Worm (Caenorhabditis elegans) whole organism, L1 larva: Measurements from ENCODE around the gene srj-55.

ENCODE experiments used
- C16A3.4 ChIP-seq: fragments of 150-350 bp; optimal IDR thresholded peaks from 2 replicates; lab custom pipeline; 2014; ENCODE audit warnings: missing biosample characterization, missing genetic modification characterization
- C34B4.2 ChIP-seq: sonication (generic microtip); optimal IDR thresholded peaks from 2 replicates; lab custom pipeline; 2017; ENCODE audit warnings: mild to moderate bottlenecking, missing genetic modification characterization, missing compliant biosample characterization
- F16B12.6 ChIP-seq: fragments of 150-350 bp; optimal IDR thresholded peaks from 2 replicates; lab custom pipeline; 2014; ENCODE audit warnings: missing biosample characterization, missing genetic modification characterization
- ama-1 ChIP-seq: fragments of 150-350 bp; optimal IDR thresholded peaks from 2 replicates; lab custom pipeline; 2014
- ceh-8 ChIP-seq: fragments of 200-800 bp; sonication (Bioruptor generic); optimal IDR thresholded peaks from 2 replicates; lab custom pipeline; 2018; ENCODE audit warnings: mild to moderate bottlenecking, missing genetic modification characterization, moderate library complexity, missing compliant biosample characterization
- ces-1 ChIP-seq: fragments of 150-350 bp; optimal IDR thresholded peaks from 2 replicates; lab custom pipeline; 2014; ENCODE audit warnings: missing biosample characterization, missing genetic modification reagents, missing genetic modification characterization
- dpl-1 ChIP-seq, 3 experiments: fragments of 150-350 bp in 2 of 3; sonication (generic microtip) in 1 of 3; optimal IDR thresholded peaks; 2 replicates each; lab custom pipeline; 2014 to 2017; ENCODE audit warnings: missing biosample characterization in 3 of 3, missing genetic modification characterization in 3 of 3, missing genetic modification reagents in 3 of 3
- efl-1 ChIP-seq, 4 experiments: fragments of 150-350 bp; optimal IDR thresholded peaks in 3 of 4; peaks in 1 of 4; 1 replicate in 1 of 4; 2 replicates in 3 of 4; lab custom pipeline; 2014; ENCODE audit warnings: missing biosample characterization in 2 of 4, missing genetic modification characterization in 2 of 4, missing genetic modification reagents in 2 of 4
- elt-2 ChIP-seq: sonication (generic microtip); optimal IDR thresholded peaks from 2 replicates; lab custom pipeline; 2016; ENCODE audit warnings: missing genetic modification characterization, mild to moderate bottlenecking, inconsistent platforms, missing compliant biosample characterization, missing genetic modification reagents
- ets-5 ChIP-seq: fragments of 200-800 bp; sonication (Bioruptor generic); IDR thresholded peaks from 2 replicates; pipeline ENCODE4 v1.3.6; 2022; ENCODE audit warnings: missing genetic modification characterization, missing compliant biosample characterization
- grh-1 ChIP-seq: fragments of 200-800 bp; sonication (Bioruptor generic); IDR thresholded peaks from 2 replicates; pipeline ENCODE4 v1.3.6; 2022; ENCODE audit warnings: missing genetic modification reagents, missing genetic modification characterization, missing compliant biosample characterization
- hlh-17 ChIP-seq: fragments of 200-800 bp; sonication (Bioruptor generic); optimal IDR thresholded peaks from 2 replicates; lab custom pipeline; 2018; ENCODE audit warnings: missing genetic modification characterization, mild to moderate bottlenecking, missing compliant biosample characterization, moderate library complexity, borderline replicate concordance
- hlh-4 ChIP-seq: sonication (generic microtip); optimal IDR thresholded peaks from 2 replicates; lab custom pipeline; 2016; ENCODE audit warnings: mild to moderate bottlenecking, missing genetic modification characterization, missing compliant biosample characterization
- hpl-2 ChIP-seq: fragments of 150-350 bp; optimal IDR thresholded peaks from 2 replicates; lab custom pipeline; 2014; ENCODE audit warnings: missing biosample characterization, missing genetic modification reagents, missing genetic modification characterization
- lir-3 ChIP-seq: sonication (generic microtip); optimal IDR thresholded peaks from 2 replicates; lab custom pipeline; 2016; ENCODE audit warnings: mild to moderate bottlenecking, missing genetic modification characterization, moderate library complexity, missing compliant biosample characterization; ENCODE audit not compliant: poor library complexity
- nhr-11 ChIP-seq: fragments of 150-350 bp; optimal IDR thresholded peaks from 2 replicates; lab custom pipeline; 2014; ENCODE audit warnings: missing biosample characterization, missing genetic modification characterization
- nhr-12 ChIP-seq: sonication (generic microtip); optimal IDR thresholded peaks from 2 replicates; lab custom pipeline; 2017; ENCODE audit warnings: missing biosample characterization, missing genetic modification characterization
- nhr-19 ChIP-seq: fragments of 200-800 bp; sonication (Bioruptor generic); conservative IDR thresholded peaks from 2 replicates; pipeline ENCODE4 v1.3.6; 2022; ENCODE audit warnings: missing genetic modification characterization, missing compliant biosample characterization
- nhr-47 ChIP-seq: sonication (generic microtip); optimal IDR thresholded peaks from 2 replicates; lab custom pipeline; 2016; ENCODE audit warnings: mild to moderate bottlenecking, missing genetic modification characterization, moderate library complexity, missing compliant biosample characterization
- nhr-71 ChIP-seq: sonication (generic microtip); optimal IDR thresholded peaks from 2 replicates; lab custom pipeline; 2016; ENCODE audit warnings: mild to moderate bottlenecking, missing genetic modification characterization, moderate library complexity, missing compliant biosample characterization
- nhr-77 ChIP-seq: fragments of 150-350 bp; optimal IDR thresholded peaks from 2 replicates; lab custom pipeline; 2014; ENCODE audit warnings: missing biosample characterization, missing genetic modification characterization
- nhr-85 ChIP-seq: sonication (generic microtip); peaks from one replicate; lab custom pipeline; 2016; ENCODE audit warnings: missing genetic modification characterization, inconsistent platforms, missing compliant biosample characterization
- nhr-90 ChIP-seq: sonication (generic microtip); optimal IDR thresholded peaks from 2 replicates; lab custom pipeline; 2016; ENCODE audit warnings: mild to moderate bottlenecking, missing genetic modification characterization, missing compliant biosample characterization; ENCODE audit not compliant: poor library complexity
- pqm-1 ChIP-seq: sonication (generic microtip); optimal IDR thresholded peaks from 3 replicates; lab custom pipeline; 2017; ENCODE audit warnings: missing biosample characterization, missing genetic modification characterization
- rnt-1 ChIP-seq: sonication (generic microtip); optimal IDR thresholded peaks from 2 replicates; lab custom pipeline; 2016; ENCODE audit warnings: mild to moderate bottlenecking, missing genetic modification characterization, moderate library complexity, missing compliant biosample characterization
- skn-1 ChIP-seq: fragments of 150-350 bp; optimal IDR thresholded peaks from 2 replicates; lab custom pipeline; 2014; ENCODE audit warnings: missing biosample characterization, missing genetic modification characterization
- sox-4 ChIP-seq: sonication (generic microtip); optimal IDR thresholded peaks from 2 replicates; lab custom pipeline; 2016; ENCODE audit warnings: missing genetic modification characterization, missing compliant biosample characterization
- sptf-1 ChIP-seq: fragments of 150-350 bp; optimal IDR thresholded peaks from 2 replicates; lab custom pipeline; 2014; ENCODE audit warnings: missing biosample characterization, missing genetic modification characterization
- swsn-7 ChIP-seq: sonication (generic microtip); optimal IDR thresholded peaks from 2 replicates; lab custom pipeline; 2016; ENCODE audit warnings: missing genetic modification characterization, missing compliant biosample characterization
- tbx-2 ChIP-seq: sonication (generic microtip); optimal IDR thresholded peaks from 2 replicates; lab custom pipeline; 2016; ENCODE audit warnings: missing genetic modification characterization, missing compliant biosample characterization
- tlp-1 ChIP-seq: fragments of 150-350 bp; optimal IDR thresholded peaks from 2 replicates; lab custom pipeline; 2014; ENCODE audit warnings: missing biosample characterization, missing genetic modification characterization
- unc-30 ChIP-seq: sonication (generic microtip); optimal IDR thresholded peaks from 2 replicates; lab custom pipeline; 2017; ENCODE audit warnings: missing biosample characterization, missing genetic modification characterization
- unc-86 ChIP-seq: sonication (generic microtip); optimal IDR thresholded peaks from 2 replicates; lab custom pipeline; 2016; ENCODE audit warnings: missing genetic modification characterization, missing compliant biosample characterization
- vab-15 ChIP-seq: sonication (generic microtip); optimal IDR thresholded peaks from 2 replicates; lab custom pipeline; 2017; ENCODE audit warnings: missing genotype, mild to moderate bottlenecking, missing genetic modification characterization, missing compliant biosample characterization
- xbp-1 ChIP-seq: sonication (generic microtip); optimal IDR thresholded peaks from 2 replicates; lab custom pipeline; 2016; ENCODE audit warnings: missing genetic modification characterization, missing compliant biosample characterization
- zag-1 ChIP-seq: fragments of 150-350 bp; optimal IDR thresholded peaks from 2 replicates; lab custom pipeline; 2014; ENCODE audit warnings: missing biosample characterization, missing genetic modification characterization

The srj-55 gene

ce11 chrV:2857842-2858241, at the start of gene srj-55:
Gene srj-55, minus strand, starts transcription at chrV:2857942.
- no peak for TF ChIP-seq sptf-1 (tag; lab: Kevin White, UChicago)
- TF ChIP-seq nhr-11 (tag; lab: Kevin White, UChicago): no peak
- TF ChIP-seq vab-15: no peak
- TF ChIP-seq C34B4.2 (tag; lab: Kevin White, UChicago): no peak
- no peak for TF ChIP-seq F16B12.6 (tag; lab: Kevin White, UChicago)
- no peak for TF ChIP-seq ama-1 (lab: Kevin White, UChicago)
- TF ChIP-seq lir-3 (tag; lab: Kevin White, UChicago): no peak
- no peak for TF ChIP-seq nhr-71 (tag; lab: Kevin White, UChicago)
- TF ChIP-seq grh-1: no peak
- no peak for TF ChIP-seq unc-30 (tag; lab: Kevin White, UChicago)
- TF ChIP-seq nhr-90 (tag; lab: Kevin White, UChicago): no peak

- no peak for TF ChIP-seq ets-5
- TF ChIP-seq unc-86 (tag; lab: Kevin White, UChicago): no peak
- no peak for TF ChIP-seq dpl-1 (GFP tag; optimal IDR thresholded peaks at IDR 0.05; lab: Kevin White, UChicago)
- no peak for TF ChIP-seq xbp-1 (tag; lab: Kevin White, UChicago)
- no peak for TF ChIP-seq hlh-17 (GFP tag; lab: Kevin White, UChicago)
- TF ChIP-seq grh-1: no peak
- TF ChIP-seq tlp-1 (tag; lab: Kevin White, UChicago): no peak
These were observed 45.5 kb upstream of the srj-55 start, which contains the start of gene C31B8.7 for ce11 chrV:2903227-2903626. Gene C31B8.7, minus strand, starts transcription at chrV:2903327.

DNA sequence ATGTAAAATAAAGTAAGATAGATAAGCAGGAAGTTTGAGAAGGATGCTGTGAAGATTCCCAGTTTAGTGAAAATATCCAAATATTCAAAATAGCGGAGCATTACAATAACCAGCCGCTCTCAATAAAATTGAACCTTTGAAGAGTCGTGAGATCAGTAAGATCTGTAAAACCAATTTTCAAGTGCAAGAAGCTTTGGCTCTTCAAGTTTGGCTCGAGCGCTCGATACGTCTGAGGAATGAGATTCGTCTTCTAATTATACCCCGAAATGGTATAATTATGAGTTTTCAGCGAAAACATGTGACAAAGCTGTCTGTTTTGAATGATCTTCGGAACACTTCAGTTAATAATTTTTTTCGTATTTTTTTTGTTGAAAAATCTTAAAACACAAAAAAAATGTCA, 42.1 kb upstream of the srj-55 start, which contains the start of gene str-46:
Gene str-46 (minus strand): TSS at position 101 of the 400 bp plus-strand sequence.
- TF ChIP-seq nhr-11 (tag; lab: Kevin White, UChicago) (no peak), efl-1 (optimal IDR thresholded peaks at IDR 0.05; lab: Kevin White, UChicago) (no peak), efl-1 (GFP tag; optimal IDR thresholded peaks at IDR 0.05 in 1 of 2; lab: Kevin White, UChicago) (peak in 1 of 2 experiments; percentile 8)

DNA sequence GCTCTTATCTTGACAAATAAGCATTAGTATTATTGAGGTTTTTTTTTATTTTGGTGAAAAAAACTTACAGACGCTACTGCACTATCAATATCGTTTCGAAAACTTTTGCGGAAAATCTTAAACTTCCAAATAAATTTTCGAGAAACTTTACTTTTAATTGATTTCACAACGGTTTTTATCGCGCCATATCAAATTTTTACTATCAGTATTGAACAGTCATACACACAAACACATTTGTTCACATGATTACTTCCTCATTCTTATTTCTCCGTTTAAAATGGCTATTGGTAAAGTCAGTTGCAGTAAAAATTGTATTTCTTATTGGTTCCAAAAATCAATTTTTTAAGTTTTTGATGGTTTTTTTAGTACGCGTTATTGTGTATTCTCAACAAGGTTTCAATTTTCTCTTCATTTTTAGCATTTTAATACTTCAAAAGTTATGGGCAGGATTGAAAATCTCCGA, 38.5 kb upstream of the srj-55 start, which contains the start of gene pals-32:
Gene pals-32 (plus strand): TSS at position 413 of the 463 bp plus-strand sequence.
- TF ChIP-seq elt-2: peak; percentile 3
- TF ChIP-seq pqm-1: no peak
- TF ChIP-seq rnt-1: no peak

ce11 chrV:2892976-2893375, 35.2 kb upstream of the srj-55 start, which contains the start of gene srh-127:
Gene srh-127, plus strand, starts transcription at chrV:2893276.
- TF ChIP-seq nhr-12 (tag; lab: Kevin White, UChicago) (no peak), nhr-71 (tag; lab: Kevin White, UChicago) (no peak), C16A3.4 (tag; lab: Kevin White, UChicago) (no peak), efl-1 (optimal IDR thresholded peaks at IDR 0.05; lab: Kevin White, UChicago) (no peak), efl-1 (GFP tag; optimal IDR thresholded peaks at IDR 0.05 in 1 of 2; lab: Kevin White, UChicago) (peak in 1 of 2 experiments; percentile 17)

DNA sequence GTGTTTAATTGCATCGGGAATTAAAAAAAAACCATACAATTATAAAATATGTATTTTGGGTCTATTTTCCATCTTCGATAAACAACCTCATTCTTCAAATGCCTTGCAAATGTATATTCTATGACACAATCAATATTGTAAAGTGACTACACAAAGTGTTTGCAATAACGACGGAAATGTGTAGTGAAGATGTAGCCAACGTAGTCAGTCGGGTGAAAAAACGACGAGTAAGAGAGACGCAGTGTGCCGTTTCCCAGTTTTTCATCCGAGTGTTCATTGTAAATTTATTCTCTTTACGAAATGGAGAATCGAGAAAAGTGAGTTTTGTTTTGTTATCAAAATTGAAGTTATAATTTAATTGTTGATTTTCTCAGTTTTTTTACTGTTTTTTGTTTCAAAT, 34.2 kb upstream of the srj-55 start, which contains the start of gene F37B4.15:
Gene F37B4.15 (plus strand): TSS at position 301 of the 400 bp plus-strand sequence.
- TF ChIP-seq nhr-19 (GFP tag; lab: Robert Waterston, UW): no peak
- TF ChIP-seq zag-1 (tag; lab: Kevin White, UChicago): no peak
- TF ChIP-seq sox-4 (tag; lab: Kevin White, UChicago): no peak
- TF ChIP-seq nhr-85: no peak
- no peak for TF ChIP-seq ceh-8 (GFP tag; lab: Kevin White, UChicago)
- TF ChIP-seq nhr-77 (tag; lab: Kevin White, UChicago): no peak
- TF ChIP-seq efl-1 (optimal IDR thresholded peaks at IDR 0.05; lab: Kevin White, UChicago): no peak
- no peak for TF ChIP-seq efl-1 (GFP tag; optimal IDR thresholded peaks at IDR 0.05 in 1 of 2; lab: Kevin White, UChicago)
- no peak for TF ChIP-seq hlh-4 (tag; lab: Kevin White, UChicago)
- TF ChIP-seq swsn-7 (tag; lab: Kevin White, UChicago): no peak
- TF ChIP-seq nhr-12 (tag; lab: Kevin White, UChicago): no peak
- TF ChIP-seq hlh-17 (GFP tag; lab: Kevin White, UChicago): no peak
- no peak for TF ChIP-seq hpl-2
- no peak for TF ChIP-seq skn-1 (tag; lab: Kevin White, UChicago)
- TF ChIP-seq ces-1 (GFP tag; lab: Kevin White, UChicago): no peak
- TF ChIP-seq nhr-47 (tag; lab: Kevin White, UChicago): no peak
- TF ChIP-seq tbx-2 (tag; lab: Kevin White, UChicago): no peak
